Fruit fly (Drosophila melanogaster) whole organism, embryonic: Measurements from ENCODE around the gene CG45487.

ENCODE experiments used
- B-H2 ChIP-seq: fragments of 200-800 bp; sonication (Bioruptor generic); optimal IDR thresholded peaks from 2 replicates; lab custom pipeline; 2018; ENCODE audit warnings: missing biosample characterization, mild to moderate bottlenecking, missing genetic modification characterization
- CG2875 ChIP-seq: fragments of 200-800 bp; sonication (Bioruptor generic); optimal IDR thresholded peaks from 2 replicates; lab custom pipeline; 2017; ENCODE audit warnings: missing biosample characterization, mild to moderate bottlenecking, missing genetic modification characterization, missing genetic modification reagents
- CG5180 ChIP-seq: fragments of 200-800 bp; sonication (Bioruptor generic); optimal IDR thresholded peaks from 3 replicates; lab custom pipeline; 2017; ENCODE audit warnings: missing biosample characterization, missing genetic modification characterization, mild to moderate bottlenecking, moderate library complexity, missing genetic modification reagents
- E2f2 ChIP-seq: fragments of 200-800 bp; sonication (Bioruptor generic); IDR thresholded peaks from 2 replicates; pipeline ENCODE4 v1.3.6; 2022; ENCODE audit warnings: missing biosample characterization, missing genetic modification characterization
- Six4 ChIP-seq: fragments of 200-800 bp; sonication (Bioruptor generic); optimal IDR thresholded peaks from 2 replicates; lab custom pipeline; 2016; ENCODE audit warnings: missing biosample characterization, missing genetic modification characterization
- odd ChIP-seq: fragments of 200-800 bp; sonication (Bioruptor generic); optimal IDR thresholded peaks from 2 replicates; lab custom pipeline; 2017; ENCODE audit warnings: missing biosample characterization, mild to moderate bottlenecking, missing genetic modification characterization
- zf30C ChIP-seq: fragments of 200-800 bp; sonication (Bioruptor generic); optimal IDR thresholded peaks from 3 replicates; lab custom pipeline; 2018; ENCODE audit warnings: missing biosample characterization, mild to moderate bottlenecking, missing genetic modification characterization

- TF ChIP-seq zf30C (GFP tag; lab: Kevin White, UChicago) (no peak), CG5180 (GFP tag; lab: Kevin White, UChicago) (no peak), CG2875 (no peak), odd (GFP tag; lab: Kevin White, UChicago) (no peak), Six4 (GFP tag; lab: Kevin White, UChicago) (no peak), E2f2 (GFP tag; lab: Robert Waterston, UW) (no peak), B-H2 (GFP tag; lab: Kevin White, UChicago) (no peak)
Measured at dm6 chrX:19960881-19961347, 45.8 kb upstream of the CG45487 start, which contains the start of gene Nep3.
